Worm (Caenorhabditis elegans) whole organism, young adult: ENCODE measurements around the gene R13H4.6.

ENCODE experiments used
- B0019.2 ChIP-seq: fragments of 200-800 bp; sonication (Bioruptor generic); conservative IDR thresholded peaks from 2 replicates; pipeline ENCODE4 v1.3.6; 2022; ENCODE audit warnings: missing genetic modification reagents, missing genetic modification characterization, missing compliant biosample characterization
- B0035.1 ChIP-seq: sonication (generic microtip); optimal IDR thresholded peaks from 2 replicates; lab custom pipeline; 2016; ENCODE audit warnings: missing genetic modification characterization, mild to moderate bottlenecking, missing compliant biosample characterization, missing genotype, missing genetic modification reagents
- F10E7.11 ChIP-seq: sonication (generic microtip); optimal IDR thresholded peaks from 2 replicates; lab custom pipeline; 2017; ENCODE audit warnings: mild to moderate bottlenecking, missing genetic modification characterization, moderate library complexity, missing compliant biosample characterization
- F22D6.2 ChIP-seq: sonication (generic microtip); optimal IDR thresholded peaks from 2 replicates; lab custom pipeline; 2016; ENCODE audit warnings: mild to moderate bottlenecking, missing genetic modification characterization, missing compliant biosample characterization
- F55B11.4 ChIP-seq: sonication (generic microtip); optimal IDR thresholded peaks from 2 replicates; lab custom pipeline; 2016; ENCODE audit warnings: missing compliant biosample characterization, missing genetic modification characterization, borderline replicate concordance; ENCODE audit not compliant: insufficient read depth
- F57A8.1 ChIP-seq: fragments of 200-800 bp; sonication (Bioruptor generic); optimal IDR thresholded peaks from 2 replicates; lab custom pipeline; 2018; ENCODE audit warnings: mild to moderate bottlenecking, missing genetic modification characterization, moderate library complexity, missing compliant biosample characterization
- K12H6.12 ChIP-seq: fragments of 200-800 bp; sonication (Bioruptor generic); optimal IDR thresholded peaks from 2 replicates; lab custom pipeline; 2018; ENCODE audit warnings: mild to moderate bottlenecking, missing genetic modification characterization, missing compliant biosample characterization
- T07F8.4 ChIP-seq: sonication (generic microtip); optimal IDR thresholded peaks from 2 replicates; lab custom pipeline; 2016; ENCODE audit warnings: mild to moderate bottlenecking, missing genetic modification characterization, moderate library complexity, missing compliant biosample characterization
- T26A5.8 ChIP-seq: sonication (generic microtip); optimal IDR thresholded peaks from 2 replicates; lab custom pipeline; 2016; ENCODE audit warnings: missing genetic modification characterization, missing compliant biosample characterization
- ama-1 ChIP-seq, 3 experiments: fragments of 150-350 bp in 1 of 3; sonication (generic microtip) in 2 of 3; optimal IDR thresholded peaks; 2 replicates each; lab custom pipeline; 2014 to 2018; ENCODE audit warnings: missing biosample characterization in 2 of 3, missing genetic modification characterization in 2 of 3, missing genetic modification reagents in 2 of 3
- aptf-3 ChIP-seq: fragments of 200-800 bp; sonication (Bioruptor generic); IDR thresholded peaks from 2 replicates; pipeline ENCODE4 v1.3.6; 2022; ENCODE audit warnings: missing genetic modification characterization, missing compliant biosample characterization
- attf-3 ChIP-seq: fragments of 200-800 bp; sonication (Bioruptor generic); conservative IDR thresholded peaks from 2 replicates; pipeline ENCODE4 v1.3.6; 2022; ENCODE audit warnings: missing genetic modification reagents, missing genetic modification characterization, missing compliant biosample characterization
- bed-1 ChIP-seq: fragments of 200-800 bp; sonication (Bioruptor generic); IDR thresholded peaks from 2 replicates; pipeline ENCODE4 v1.3.6; 2022; ENCODE audit warnings: missing genetic modification reagents, missing genetic modification characterization, missing compliant biosample characterization
- cebp-1 ChIP-seq, 2 experiments: fragments of 200-800 bp in 1 of 2; sonication (Bioruptor generic) in 1 of 2; sonication (generic microtip) in 1 of 2; IDR thresholded peaks in 1 of 2; optimal IDR thresholded peaks in 1 of 2; 2 replicates each; pipeline versions ENCODE4 v1.3.6 to Lab custom; 2017 to 2022; ENCODE audit warnings: missing compliant biosample characterization in 2 of 2, missing genetic modification characterization in 2 of 2, mild to moderate bottlenecking in 1 of 2, missing genetic modification reagents in 1 of 2, moderate library complexity in 1 of 2
- ceh-40 ChIP-seq: fragments of 200-800 bp; sonication (Bioruptor generic); IDR thresholded peaks from 2 replicates; pipeline ENCODE4 v1.3.6; 2022; ENCODE audit warnings: missing genetic modification characterization, missing compliant biosample characterization
- die-1 ChIP-seq: sonication (generic microtip); optimal IDR thresholded peaks from 2 replicates; lab custom pipeline; 2016; ENCODE audit warnings: missing genotype, mild to moderate bottlenecking, missing genetic modification characterization, missing compliant biosample characterization
- dpff-1 ChIP-seq: sonication (generic microtip); optimal IDR thresholded peaks from 2 replicates; lab custom pipeline; 2017; ENCODE audit warnings: mild to moderate bottlenecking, missing genetic modification characterization, missing compliant biosample characterization
- egl-18 ChIP-seq: fragments of 200-800 bp; sonication (Bioruptor generic); IDR thresholded peaks from 2 replicates; pipeline ENCODE4 v1.3.6; 2022; ENCODE audit warnings: missing genetic modification reagents, missing genetic modification characterization, missing compliant biosample characterization
- egl-44 ChIP-seq: fragments of 200-800 bp; sonication (Bioruptor generic); IDR thresholded peaks from 2 replicates; pipeline ENCODE4 v1.3.6; 2022; ENCODE audit warnings: missing genetic modification reagents, missing genetic modification characterization, missing compliant biosample characterization
- gei-17 ChIP-seq: fragments of 200-800 bp; sonication (Bioruptor generic); optimal IDR thresholded peaks from 2 replicates; lab custom pipeline; 2018; ENCODE audit warnings: mild to moderate bottlenecking, missing genetic modification characterization, missing compliant biosample characterization
- hlh-26 ChIP-seq: fragments of 200-800 bp; sonication (Bioruptor generic); conservative IDR thresholded peaks from 2 replicates; pipeline ENCODE4 v1.3.6; 2022; ENCODE audit warnings: missing genetic modification reagents, missing genetic modification characterization, missing compliant biosample characterization
- hmg-1.2 ChIP-seq: fragments of 200-800 bp; sonication (Bioruptor generic); IDR thresholded peaks from 2 replicates; pipeline ENCODE4 v1.3.6; 2022; ENCODE audit warnings: missing genetic modification reagents, missing genetic modification characterization, missing compliant biosample characterization
- hmg-20 ChIP-seq: fragments of 200-800 bp; sonication (Bioruptor generic); IDR thresholded peaks from 2 replicates; pipeline ENCODE4 v1.3.6; 2022; ENCODE audit warnings: missing genetic modification reagents, missing genetic modification characterization, missing compliant biosample characterization
- lag-1 ChIP-seq: fragments of 200-800 bp; sonication (Bioruptor generic); IDR thresholded peaks from 2 replicates; pipeline ENCODE4 v1.3.6; 2022; ENCODE audit warnings: missing genetic modification reagents, missing genetic modification characterization, missing compliant biosample characterization
- let-607 ChIP-seq, 2 experiments: fragments of 200-800 bp in 1 of 2; sonication (Bioruptor generic) in 1 of 2; sonication (generic microtip) in 1 of 2; optimal IDR thresholded peaks; 2 replicates each; lab custom pipeline; 2016 to 2018; ENCODE audit warnings: mild to moderate bottlenecking in 2 of 2, missing compliant biosample characterization in 2 of 2, missing genetic modification characterization in 2 of 2, moderate library complexity in 2 of 2, missing genotype in 1 of 2
- lin-26 ChIP-seq: fragments of 200-800 bp; sonication (Bioruptor generic); IDR thresholded peaks from 2 replicates; pipeline ENCODE4 v1.3.6; 2022; ENCODE audit warnings: missing genetic modification reagents, missing genetic modification characterization, missing compliant biosample characterization
- lsy-27 ChIP-seq: sonication (generic microtip); optimal IDR thresholded peaks from 2 replicates; lab custom pipeline; 2017; ENCODE audit warnings: missing genetic modification characterization, mild to moderate bottlenecking, missing compliant biosample characterization, antibody characterized with exemption, missing genotype, borderline replicate concordance; ENCODE audit not compliant: insufficient read depth
- madf-10 ChIP-seq: sonication (generic microtip); optimal IDR thresholded peaks from 2 replicates; lab custom pipeline; 2016; ENCODE audit warnings: mild to moderate bottlenecking, missing genetic modification characterization, missing compliant biosample characterization
- madf-8 ChIP-seq: fragments of 200-800 bp; sonication (Bioruptor generic); conservative IDR thresholded peaks from 2 replicates; pipeline ENCODE4 v1.3.6; 2022; ENCODE audit warnings: missing genetic modification reagents, missing genetic modification characterization, missing compliant biosample characterization
- mcd-1 ChIP-seq: fragments of 200-800 bp; sonication (Bioruptor generic); IDR thresholded peaks from 2 replicates; pipeline ENCODE4 v1.3.6; 2022; ENCODE audit warnings: missing genetic modification reagents, missing genetic modification characterization, missing compliant biosample characterization
- mes-4 ChIP-seq: sonication (generic microtip); optimal IDR thresholded peaks from 2 replicates; lab custom pipeline; 2016; ENCODE audit warnings: missing genotype, missing genetic modification characterization, missing compliant biosample characterization
- nfya-1 ChIP-seq: sonication (generic microtip); optimal IDR thresholded peaks from 2 replicates; lab custom pipeline; 2017; ENCODE audit warnings: antibody characterized with exemption, missing compliant biosample characterization, missing genetic modification characterization, borderline replicate concordance; ENCODE audit not compliant: insufficient read depth
- repo-1 ChIP-seq: sonication (generic microtip); optimal IDR thresholded peaks from 2 replicates; lab custom pipeline; 2017; ENCODE audit warnings: mild to moderate bottlenecking, missing genetic modification characterization, missing compliant biosample characterization
- zim-3 ChIP-seq: sonication (generic microtip); optimal IDR thresholded peaks from 2 replicates; lab custom pipeline; 2017; ENCODE audit warnings: mild to moderate bottlenecking, missing genetic modification characterization, moderate library complexity, missing compliant biosample characterization
- ztf-6 ChIP-seq: fragments of 200-800 bp; sonication (Bioruptor generic); IDR thresholded peaks from 2 replicates; pipeline ENCODE4 v1.3.6; 2022; ENCODE audit warnings: missing genetic modification reagents, missing genetic modification characterization, missing compliant biosample characterization

R13H4.6 gene

DNA sequence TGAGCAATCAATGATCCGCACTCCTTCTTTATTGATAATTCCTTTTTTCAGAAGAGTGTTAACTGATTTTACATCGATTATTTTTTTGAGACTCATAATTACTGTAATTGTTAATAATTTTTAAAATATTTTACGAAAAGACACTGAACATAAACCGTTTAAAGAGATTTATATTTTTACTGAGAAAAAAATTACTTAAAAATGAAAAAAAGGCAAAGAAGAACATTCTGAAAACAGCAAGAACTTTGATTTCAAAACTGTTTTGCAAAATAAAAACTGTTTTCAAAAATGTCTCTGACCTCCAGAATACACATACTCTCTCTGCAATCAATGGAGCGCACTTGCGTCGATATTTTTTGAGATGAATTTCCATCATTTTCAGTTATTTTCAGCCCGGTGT lies 36.0 kb upstream of the R13H4.6 start, which contains the start of the genes mpst-1 and D2023.6:
Gene mpst-1, minus strand, starts transcription at position 101 of the 400 bp plus-strand sequence.
Gene D2023.6, plus strand, starts transcription at position 388 of the 400 bp plus-strand sequence.
- TF ChIP-seq repo-1 (tag; lab: Kevin White, UChicago) (no peak), attf-3 (GFP tag; lab: Robert Waterston, UW) (no peak), F55B11.4 (tag; lab: Kevin White, UChicago) (no peak), hmg-1.2 (GFP tag; lab: Robert Waterston, UW) (peak; percentile 74; the same call in 1 of the 2 replicates), B0019.2 (GFP tag; lab: Robert Waterston, UW) (no peak), aptf-3 (GFP tag; lab: Robert Waterston, UW) (no peak), lin-26 (GFP tag; lab: Robert Waterston, UW) (no peak)

DNA sequence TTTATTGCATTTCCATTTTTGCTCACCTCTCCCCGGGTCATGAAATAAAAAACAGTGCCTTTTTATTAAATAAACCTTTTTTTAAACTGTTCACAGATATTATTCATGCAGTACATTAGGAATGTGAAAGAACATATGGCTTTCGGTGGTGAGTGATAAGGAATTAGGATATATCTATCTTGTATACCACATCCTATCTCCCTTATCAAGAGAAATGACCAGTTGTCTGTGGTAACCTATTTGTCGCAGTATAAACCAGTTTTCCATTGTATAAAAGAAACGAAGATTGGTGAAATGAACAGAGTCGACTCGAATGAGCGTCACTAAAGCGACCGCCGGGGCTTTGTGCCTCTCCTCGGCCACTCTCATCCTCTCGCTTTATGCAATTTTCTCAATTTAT lies 33.6 kb upstream of the R13H4.6 start, which contains the start of gene col-158:
Gene col-158, plus strand, starts transcription at position 301 of the 400 bp plus-strand sequence.
- no peak for TF ChIP-seq F22D6.2
- no peak for TF ChIP-seq K12H6.12 (tag; lab: Kevin White, UChicago)
- no peak for TF ChIP-seq hmg-20
- TF ChIP-seq egl-44 (GFP tag; lab: Robert Waterston, UW): no peak
- no peak for TF ChIP-seq T07F8.4 (tag; lab: Kevin White, UChicago)
- TF ChIP-seq F10E7.11 (tag; lab: Kevin White, UChicago): no peak
- TF ChIP-seq hlh-26 (GFP tag; lab: Robert Waterston, UW): no peak
- no peak for TF ChIP-seq ztf-6 (GFP tag; lab: Robert Waterston, UW)
- no peak for TF ChIP-seq ceh-40 (GFP tag; lab: Robert Waterston, UW)
- no peak for TF ChIP-seq lsy-27 (tag; lab: Kevin White, UChicago)
- no peak for TF ChIP-seq cebp-1 (GFP tag; IDR thresholded peaks at IDR 0.05; lab: Robert Waterston, UW)
- TF ChIP-seq cebp-1 (tag; optimal IDR thresholded peaks at IDR 0.05; lab: Kevin White, UChicago): no peak
- no peak for TF ChIP-seq ama-1 (optimal IDR thresholded peaks at IDR 0.05; lab: Kevin White, UChicago)
- no peak for TF ChIP-seq ama-1 (GFP tag; optimal IDR thresholded peaks at IDR 0.05; lab: Kevin White, UChicago)

DNA sequence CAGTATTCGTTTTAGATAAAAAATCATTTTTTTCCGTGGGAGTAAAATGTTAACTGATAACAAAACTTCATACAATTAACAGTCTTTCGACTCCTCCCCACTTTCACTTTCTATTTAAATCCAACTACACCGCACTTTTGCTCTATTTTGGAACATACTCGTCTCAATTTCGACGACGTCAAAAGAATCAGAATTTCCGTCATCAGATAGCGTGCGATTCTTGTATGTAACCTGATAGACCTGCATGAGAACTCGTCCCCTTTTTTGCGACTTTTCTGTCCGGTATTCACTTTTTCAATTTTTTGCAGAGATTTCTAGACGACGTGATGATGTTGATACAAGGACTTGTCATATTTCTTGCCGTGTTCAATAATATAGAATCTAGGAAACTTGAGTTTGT lies 29.6 kb upstream of the R13H4.6 start, which contains the start of gene pho-8:
Gene pho-8, plus strand, starts transcription at position 301 of the 400 bp plus-strand sequence.
- TF ChIP-seq let-607 (tag; optimal IDR thresholded peaks at IDR 0.05; lab: Kevin White, UChicago) (no peak), mes-4 (tag; lab: Kevin White, UChicago) (no peak), lag-1 (GFP tag; lab: Robert Waterston, UW) (no peak), egl-44 (GFP tag; lab: Robert Waterston, UW) (no peak), mcd-1 (GFP tag; lab: Robert Waterston, UW) (no peak), ama-1 (optimal IDR thresholded peaks at IDR 0.05; lab: Kevin White, UChicago) (no peak), ama-1 (GFP tag; optimal IDR thresholded peaks at IDR 0.05; lab: Kevin White, UChicago) (no peak), T26A5.8 (tag; lab: Kevin White, UChicago) (no peak), aptf-3 (GFP tag; lab: Robert Waterston, UW) (no peak), nfya-1 (tag; lab: Kevin White, UChicago) (no peak), F57A8.1 (GFP tag; lab: Kevin White, UChicago) (no peak), bed-1 (no peak), zim-3 (tag; lab: Kevin White, UChicago) (no peak), gei-17 (no peak)

DNA sequence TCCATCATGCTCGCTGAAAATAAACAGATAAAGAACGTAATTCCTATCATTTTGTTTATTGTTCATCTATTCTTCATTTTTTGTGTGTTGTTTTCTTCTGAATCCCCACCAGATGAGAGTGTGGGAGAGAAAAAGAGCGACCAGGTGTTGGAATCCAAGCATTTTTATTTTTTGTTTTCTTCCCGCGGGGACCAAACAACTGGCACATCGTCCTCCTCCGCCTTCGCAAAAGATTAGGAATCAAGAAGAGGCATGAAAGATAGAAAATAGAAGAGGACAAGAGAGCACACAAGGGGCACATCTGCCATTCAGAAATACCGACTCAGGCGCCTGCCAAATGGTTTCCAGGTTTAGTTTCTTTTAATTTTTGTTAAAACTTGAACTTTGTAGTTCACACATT lies 26.8 kb upstream of the R13H4.6 start, which contains the start of gene R13H4.2:
Gene R13H4.2, plus strand, starts transcription at position 319 of the 400 bp plus-strand sequence.
- TF ChIP-seq egl-18 (GFP tag; lab: Robert Waterston, UW): no peak
- no peak for TF ChIP-seq madf-8
- peak; percentile 10 for TF ChIP-seq K12H6.12 (tag; lab: Kevin White, UChicago)
- TF ChIP-seq die-1: no peak
- TF ChIP-seq lin-26 (GFP tag; lab: Robert Waterston, UW): no peak
- TF ChIP-seq dpff-1 (tag; lab: Kevin White, UChicago): no peak
- no peak for TF ChIP-seq madf-10
- TF ChIP-seq B0035.1 (tag; lab: Kevin White, UChicago): no peak
